Fruit fly (Drosophila melanogaster): ENCODE results near the gene Serinc.

Serinc gene

dm6 chr3L:16392203-16392800 is 20.2 kb upstream of the Serinc start (continued):
- TF ChIP-seq stc (GFP tag; IDR thresholded peaks at IDR 0.05) (no peak), HLH4C (GFP tag; IDR thresholded peaks at IDR 0.05; ENCODE audit: partially characterized antibody) (0 out of 3 replicates have a peak, but pooled peaks have one; percentile 8), her (GFP tag; optimal IDR thresholded peaks at IDR 0.05) (no peak), CG12391 (tag; optimal IDR thresholded peaks at IDR 0.05) (no peak)

dm6 chr3L:16392874-16393273 is 19.6 kb upstream of the Serinc start:
- TF ChIP-seq CG3847 (GFP tag; IDR thresholded peaks at IDR 0.05) (no peak), unpg (GFP tag; optimal IDR thresholded peaks at IDR 0.05) (peak; percentile 20), CG6689 (GFP tag; IDR thresholded peaks at IDR 0.05) (peak; percentile 17; the same call in 1 of the 2 replicates), pan (optimal IDR thresholded peaks at IDR 0.05) (no peak), pan (GFP tag; optimal IDR thresholded peaks at IDR 0.05 in 1 of 2, IDR thresholded peaks at IDR 0.05 in 1 of 2) (peak in 1 of 2 experiments; percentile 31), mam (GFP tag; optimal IDR thresholded peaks at IDR 0.05) (no peak), E2f1 (GFP tag; IDR thresholded peaks at IDR 0.05) (0 out of 2 replicates have a peak, but pooled peaks have one; percentile 12), HLH3B (GFP tag; IDR thresholded peaks at IDR 0.05) (no peak), CG14441 (GFP tag; IDR thresholded peaks at IDR 0.05) (peak; percentile 27; the same call in 1 of the 2 replicates), Optix (GFP tag; IDR thresholded peaks at IDR 0.05) (no peak), CG11398 (GFP tag; optimal IDR thresholded peaks at IDR 0.05) (no peak), gem (tag; optimal IDR thresholded peaks at IDR 0.05) (peak; percentile 59), nmo (GFP tag; optimal IDR thresholded peaks at IDR 0.05) (peak; percentile 32), CG2678 (tag; optimal IDR thresholded peaks at IDR 0.05) (peak; percentile 62), CoRest (tag; optimal IDR thresholded peaks at IDR 0.05) (peak; percentile 16), Hr51 (GFP tag; optimal IDR thresholded peaks at IDR 0.05) (peak in 1 of 2 experiments; percentile 30), CG14710 (tag; optimal IDR thresholded peaks at IDR 0.05) (peak; percentile 8), Sox102F (GFP tag; optimal IDR thresholded peaks at IDR 0.05) (peak; percentile 23), stc (GFP tag; IDR thresholded peaks at IDR 0.05) (no peak), CG14965 (GFP tag; optimal IDR thresholded peaks at IDR 0.05; ENCODE audit: borderline replicate concordance) (no peak), MESR4 (GFP tag; optimal IDR thresholded peaks at IDR 0.05) (no peak), CG18262 (tag; optimal IDR thresholded peaks at IDR 0.05) (peak; percentile 24), CG4328 (GFP tag; optimal IDR thresholded peaks at IDR 0.05) (no peak), nerfin-1 (tag; optimal IDR thresholded peaks at IDR 0.05) (peak; percentile 17), CG7839 (tag; optimal IDR thresholded peaks at IDR 0.05) (peak; percentile 40), CG8281 (tag; optimal IDR thresholded peaks at IDR 0.05) (no peak), CG11093 (GFP tag; IDR thresholded peaks at IDR 0.05) (no peak), CG9437 (GFP tag; optimal IDR thresholded peaks at IDR 0.05) (peak; percentile 33), CG10654 (GFP tag; optimal IDR thresholded peaks at IDR 0.05) (no peak), CG13424 (tag; optimal IDR thresholded peaks at IDR 0.05) (no peak), CG17385 (GFP tag; optimal IDR thresholded peaks at IDR 0.05) (peak; percentile 13), PHDP (tag; optimal IDR thresholded peaks at IDR 0.05) (no peak), bcd (GFP tag; optimal IDR thresholded peaks at IDR 0.05) (peak; percentile 10), cad (GFP tag; optimal IDR thresholded peaks at IDR 0.05) (no peak), dm (GFP tag; optimal IDR thresholded peaks at IDR 0.05) (no peak), Trl (optimal IDR thresholded peaks at IDR 0.05) (no peak), Trl (GFP tag; optimal IDR thresholded peaks at IDR 0.05) (no peak), CG31441 (GFP tag; IDR thresholded peaks at IDR 0.05) (peak; percentile 43; the same call in 1 of the 2 replicates), scrt (GFP tag; optimal IDR thresholded peaks at IDR 0.05) (no peak), Meics (GFP tag; optimal IDR thresholded peaks at IDR 0.05) (peak; percentile 47), ab (GFP tag; optimal IDR thresholded peaks at IDR 0.05) (no peak), Side (GFP tag; optimal IDR thresholded peaks at IDR 0.05) (no peak), gsb-n (tag; optimal IDR thresholded peaks at IDR 0.05) (no peak), CG34422 (GFP tag; IDR thresholded peaks at IDR 0.05) (no peak), hkb (optimal IDR thresholded peaks at IDR 0.05) (no peak), hkb (GFP tag; IDR thresholded peaks at IDR 0.05) (0 out of 2 replicates have a peak, but pooled peaks have one; percentile 13)

Data from whole organism, embryonic.